Fruit fly (Drosophila melanogaster): Measurements from ENCODE around the gene PolI.

Gene PolI

dm6 chr3R:8233864-8234263 lies 557 bp downstream of the PolI start:
- no peak for TF ChIP-seq ttk (optimal IDR thresholded peaks at IDR 0.05)
- TF ChIP-seq insv (optimal IDR thresholded peaks at IDR 0.05), result no peak
- no peak for TF ChIP-seq psq (optimal IDR thresholded peaks at IDR 0.05)
- no peak for TF ChIP-seq Myc (optimal IDR thresholded peaks at IDR 0.05)
- no peak for TF ChIP-seq Sin3A (optimal IDR thresholded peaks at IDR 0.05)
- no peak for TF ChIP-seq h (optimal IDR thresholded peaks at IDR 0.05)

dm6 chr3R:8239472-8240301 lies 6.4 kb downstream of the PolI start:
- TF ChIP-seq h (optimal IDR thresholded peaks at IDR 0.05) (no peak), ttk (optimal IDR thresholded peaks at IDR 0.05) (no peak), psq (optimal IDR thresholded peaks at IDR 0.05) (no peak), insv (optimal IDR thresholded peaks at IDR 0.05) (no peak), Sin3A (optimal IDR thresholded peaks at IDR 0.05) (no peak), Myc (optimal IDR thresholded peaks at IDR 0.05) (no peak)

- no peak for TF ChIP-seq Sin3A (optimal IDR thresholded peaks at IDR 0.05)
- TF ChIP-seq h (optimal IDR thresholded peaks at IDR 0.05), result no peak
- no peak for TF ChIP-seq ttk (optimal IDR thresholded peaks at IDR 0.05)
- no peak for TF ChIP-seq insv (optimal IDR thresholded peaks at IDR 0.05)
- TF ChIP-seq psq (optimal IDR thresholded peaks at IDR 0.05), result no peak
- TF ChIP-seq Myc (optimal IDR thresholded peaks at IDR 0.05), result no peak
Measured at dm6 chr3R:8240302-8240682, 7.0 kb downstream of the PolI start, which contains the start of gene Ada2b. Ada2b (minus strand) TSS chr3R:8240515.

dm6 chr3R:8243720-8244119 lies 10.4 kb downstream of the PolI start, which contains the start of the genes CG9636, CG18749 and CG33722:
CG9636 (minus strand) TSS chr3R:8243792.
CG18749 (plus strand) TSS chr3R:8244055.
CG33722 (plus strand) TSS chr3R:8244055.
- TF ChIP-seq Myc (optimal IDR thresholded peaks at IDR 0.05), result no peak
- no peak for TF ChIP-seq ttk (optimal IDR thresholded peaks at IDR 0.05)
- no peak for TF ChIP-seq Sin3A (optimal IDR thresholded peaks at IDR 0.05)
- no peak for TF ChIP-seq psq (optimal IDR thresholded peaks at IDR 0.05)
- no peak for TF ChIP-seq insv (optimal IDR thresholded peaks at IDR 0.05)
- TF ChIP-seq h (optimal IDR thresholded peaks at IDR 0.05), result no peak

dm6 chr3R:8248138-8248537 lies 14.8 kb downstream of the PolI start, which contains the start of gene CG15864:
CG15864 (plus strand) TSS chr3R:8248438.
- TF ChIP-seq h (optimal IDR thresholded peaks at IDR 0.05), result no peak

dm6 chr3R:8250166-8250733 lies 16.9 kb downstream of the PolI start, which contains the start of gene mtg:
mtg (plus strand) TSS chr3R:8250497.
- TF ChIP-seq Sin3A (optimal IDR thresholded peaks at IDR 0.05) (no peak), h (optimal IDR thresholded peaks at IDR 0.05) (no peak), Myc (optimal IDR thresholded peaks at IDR 0.05) (no peak), insv (optimal IDR thresholded peaks at IDR 0.05) (no peak), ttk (optimal IDR thresholded peaks at IDR 0.05) (no peak), psq (optimal IDR thresholded peaks at IDR 0.05) (no peak)

- TF ChIP-seq psq (optimal IDR thresholded peaks at IDR 0.05), result no peak
- TF ChIP-seq ttk (optimal IDR thresholded peaks at IDR 0.05), result no peak
Measured at dm6 chr3R:8251532-8251931, 18.2 kb downstream of the PolI start.

- no peak for TF ChIP-seq Sin3A (optimal IDR thresholded peaks at IDR 0.05)
Measured at dm6 chr3R:8254347-8254746, 21.0 kb downstream of the PolI start.

dm6 chr3R:8256040-8256439 lies 22.7 kb downstream of the PolI start:
- TF ChIP-seq Myc (optimal IDR thresholded peaks at IDR 0.05), result no peak

dm6 chr3R:8261634-8262033 lies 28.3 kb downstream of the PolI start:
- no peak for TF ChIP-seq ttk (optimal IDR thresholded peaks at IDR 0.05)
- TF ChIP-seq Sin3A (optimal IDR thresholded peaks at IDR 0.05), result no peak
- TF ChIP-seq h (optimal IDR thresholded peaks at IDR 0.05), result no peak
- TF ChIP-seq Myc (optimal IDR thresholded peaks at IDR 0.05), result no peak
- TF ChIP-seq psq (optimal IDR thresholded peaks at IDR 0.05), result no peak

- TF ChIP-seq ttk (optimal IDR thresholded peaks at IDR 0.05) (no peak), insv (optimal IDR thresholded peaks at IDR 0.05) (no peak), Sin3A (optimal IDR thresholded peaks at IDR 0.05) (no peak), psq (optimal IDR thresholded peaks at IDR 0.05) (no peak), Myc (optimal IDR thresholded peaks at IDR 0.05) (no peak), h (optimal IDR thresholded peaks at IDR 0.05) (no peak)
Measured at dm6 chr3R:8264302-8265080, 31.2 kb downstream of the PolI start, which contains the start of the genes RPA1 and Mcm2. RPA1 (minus strand) TSS chr3R:8264451. Mcm2 (plus strand) TSS chr3R:8264970.

dm6 chr3R:8269740-8270139 lies 36.4 kb downstream of the PolI start, which contains the start of gene CG9630:
CG9630 (minus strand) TSS chr3R:8269896.
- TF ChIP-seq insv (optimal IDR thresholded peaks at IDR 0.05) (no peak), Myc (optimal IDR thresholded peaks at IDR 0.05) (no peak), psq (optimal IDR thresholded peaks at IDR 0.05) (no peak), Sin3A (optimal IDR thresholded peaks at IDR 0.05) (no peak), ttk (optimal IDR thresholded peaks at IDR 0.05) (no peak), h (optimal IDR thresholded peaks at IDR 0.05) (no peak)

Measured in Kc167 (cell line).